Worm (Caenorhabditis elegans): ENCODE data around the gene F57A10.4.

Gene F57A10.4

ce11 chrV:15769072-15769471, at the start of gene F57A10.4:
F57A10.4 (plus strand) TSS chrV:15769438.
- no peak for TF ChIP-seq flt-1 (GFP tag; IDR thresholded peaks at IDR 0.05)
- no peak for TF ChIP-seq tab-1 (GFP tag; IDR thresholded peaks at IDR 0.05)
- TF ChIP-seq ztf-23 (GFP tag; IDR thresholded peaks at IDR 0.05) = no peak
- TF ChIP-seq ref-1 (GFP tag; conservative IDR thresholded peaks at IDR 0.05) = no peak
- no peak for TF ChIP-seq med-1 (GFP tag; optimal IDR thresholded peaks at IDR 0.05; ENCODE audit: insufficient read depth)
- TF ChIP-seq klf-2 (GFP tag; conservative IDR thresholded peaks at IDR 0.05) = no peak
- TF ChIP-seq cog-1 (tag; optimal IDR thresholded peaks at IDR 0.05) = no peak
- no peak for TF ChIP-seq ztf-29 (GFP tag; IDR thresholded peaks at IDR 0.05)
- no peak for TF ChIP-seq T22C8.4 (GFP tag; IDR thresholded peaks at IDR 0.05)

- TF ChIP-seq ztf-23 (GFP tag; IDR thresholded peaks at IDR 0.05) (no peak), flt-1 (GFP tag; IDR thresholded peaks at IDR 0.05) (no peak)
Observed at ce11 chrV:15719570-15719969, 49.7 kb upstream of the F57A10.4 start, which contains the start of gene Y6E2A.7. Y6E2A.7 (plus strand) TSS chrV:15719870.

- TF ChIP-seq klf-2 (GFP tag; conservative IDR thresholded peaks at IDR 0.05) (no peak), tab-1 (GFP tag; IDR thresholded peaks at IDR 0.05) (no peak), ref-1 (GFP tag; conservative IDR thresholded peaks at IDR 0.05) (no peak), med-1 (GFP tag; optimal IDR thresholded peaks at IDR 0.05; ENCODE audit: insufficient read depth) (no peak), cog-1 (tag; optimal IDR thresholded peaks at IDR 0.05) (no peak), T22C8.4 (GFP tag; IDR thresholded peaks at IDR 0.05) (no peak), flt-1 (GFP tag; IDR thresholded peaks at IDR 0.05) (no peak), ztf-23 (GFP tag; IDR thresholded peaks at IDR 0.05) (no peak), ztf-29 (GFP tag; IDR thresholded peaks at IDR 0.05) (no peak)
Observed at ce11 chrV:15721431-15721830, 47.8 kb upstream of the F57A10.4 start.

- TF ChIP-seq klf-2 (GFP tag; conservative IDR thresholded peaks at IDR 0.05) = no peak
- TF ChIP-seq tab-1 (GFP tag; IDR thresholded peaks at IDR 0.05) = no peak
- no peak for TF ChIP-seq ref-1 (GFP tag; conservative IDR thresholded peaks at IDR 0.05)
- no peak for TF ChIP-seq ztf-23 (GFP tag; IDR thresholded peaks at IDR 0.05)
- TF ChIP-seq T22C8.4 (GFP tag; IDR thresholded peaks at IDR 0.05) = no peak
- no peak for TF ChIP-seq cog-1 (tag; optimal IDR thresholded peaks at IDR 0.05)
- no peak for TF ChIP-seq flt-1 (GFP tag; IDR thresholded peaks at IDR 0.05)
- TF ChIP-seq ztf-29 (GFP tag; IDR thresholded peaks at IDR 0.05) = no peak
- no peak for TF ChIP-seq med-1 (GFP tag; optimal IDR thresholded peaks at IDR 0.05; ENCODE audit: insufficient read depth)
Observed at ce11 chrV:15721888-15722287, 47.4 kb upstream of the F57A10.4 start, which contains the start of gene srh-140. srh-140 (plus strand) TSS chrV:15722188.

- TF ChIP-seq ztf-23 (GFP tag; IDR thresholded peaks at IDR 0.05) = no peak
- TF ChIP-seq tab-1 (GFP tag; IDR thresholded peaks at IDR 0.05) = no peak
- no peak for TF ChIP-seq flt-1 (GFP tag; IDR thresholded peaks at IDR 0.05)
- TF ChIP-seq T22C8.4 (GFP tag; IDR thresholded peaks at IDR 0.05) = no peak
- no peak for TF ChIP-seq cog-1 (tag; optimal IDR thresholded peaks at IDR 0.05)
- no peak for TF ChIP-seq ref-1 (GFP tag; conservative IDR thresholded peaks at IDR 0.05)
- no peak for TF ChIP-seq klf-2 (GFP tag; conservative IDR thresholded peaks at IDR 0.05)
- TF ChIP-seq med-1 (GFP tag; optimal IDR thresholded peaks at IDR 0.05; ENCODE audit: insufficient read depth) = no peak
- TF ChIP-seq ztf-29 (GFP tag; IDR thresholded peaks at IDR 0.05) = no peak
Observed at ce11 chrV:15726610-15727009, 42.6 kb upstream of the F57A10.4 start, which contains the start of the genes irld-57 and sfxn-1.3. irld-57 (minus strand) TSS chrV:15726710. sfxn-1.3 (plus strand) TSS chrV:15726841.

- TF ChIP-seq cog-1 (tag; optimal IDR thresholded peaks at IDR 0.05) = no peak
- no peak for TF ChIP-seq ref-1 (GFP tag; conservative IDR thresholded peaks at IDR 0.05)
- no peak for TF ChIP-seq med-1 (GFP tag; optimal IDR thresholded peaks at IDR 0.05; ENCODE audit: insufficient read depth)
- no peak for TF ChIP-seq flt-1 (GFP tag; IDR thresholded peaks at IDR 0.05)
- TF ChIP-seq ztf-29 (GFP tag; IDR thresholded peaks at IDR 0.05) = no peak
Observed at ce11 chrV:15730459-15730858, 38.8 kb upstream of the F57A10.4 start, which contains the start of gene Y6E2A.10. Y6E2A.10 (minus strand) TSS chrV:15730559.

- TF ChIP-seq ref-1 (GFP tag; conservative IDR thresholded peaks at IDR 0.05) (no peak), tab-1 (GFP tag; IDR thresholded peaks at IDR 0.05) (no peak), cog-1 (tag; optimal IDR thresholded peaks at IDR 0.05) (no peak), T22C8.4 (GFP tag; IDR thresholded peaks at IDR 0.05) (no peak), flt-1 (GFP tag; IDR thresholded peaks at IDR 0.05) (no peak), ztf-23 (GFP tag; IDR thresholded peaks at IDR 0.05) (no peak), med-1 (GFP tag; optimal IDR thresholded peaks at IDR 0.05; ENCODE audit: insufficient read depth) (no peak), klf-2 (GFP tag; conservative IDR thresholded peaks at IDR 0.05) (no peak), ztf-29 (GFP tag; IDR thresholded peaks at IDR 0.05) (no peak)
Observed at ce11 chrV:15732209-15732608, 37.0 kb upstream of the F57A10.4 start, which contains the start of gene str-38. str-38 (minus strand) TSS chrV:15732309.

- TF ChIP-seq tab-1 (GFP tag; IDR thresholded peaks at IDR 0.05) = no peak
- no peak for TF ChIP-seq ref-1 (GFP tag; conservative IDR thresholded peaks at IDR 0.05)
- no peak for TF ChIP-seq ztf-29 (GFP tag; IDR thresholded peaks at IDR 0.05)
- TF ChIP-seq ztf-23 (GFP tag; IDR thresholded peaks at IDR 0.05) = no peak
- TF ChIP-seq T22C8.4 (GFP tag; IDR thresholded peaks at IDR 0.05) = no peak
- no peak for TF ChIP-seq med-1 (GFP tag; optimal IDR thresholded peaks at IDR 0.05; ENCODE audit: insufficient read depth)
Observed at ce11 chrV:15733020-15733419, 36.2 kb upstream of the F57A10.4 start.

- TF ChIP-seq ztf-29 (GFP tag; IDR thresholded peaks at IDR 0.05) (no peak), cog-1 (tag; optimal IDR thresholded peaks at IDR 0.05) (no peak), ref-1 (GFP tag; conservative IDR thresholded peaks at IDR 0.05) (no peak), klf-2 (GFP tag; conservative IDR thresholded peaks at IDR 0.05) (no peak), flt-1 (GFP tag; IDR thresholded peaks at IDR 0.05) (no peak), med-1 (GFP tag; optimal IDR thresholded peaks at IDR 0.05; ENCODE audit: insufficient read depth) (no peak), ztf-23 (GFP tag; IDR thresholded peaks at IDR 0.05) (no peak), tab-1 (GFP tag; IDR thresholded peaks at IDR 0.05) (no peak), T22C8.4 (GFP tag; IDR thresholded peaks at IDR 0.05) (no peak)
Observed at ce11 chrV:15733568-15733967, 35.7 kb upstream of the F57A10.4 start, which contains the start of gene T23D5.3. T23D5.3 (minus strand) TSS chrV:15733668.

ce11 chrV:15735720-15736119, 33.5 kb upstream of the F57A10.4 start, which contains the start of gene str-27:
str-27 (minus strand) TSS chrV:15735820.
- TF ChIP-seq klf-2 (GFP tag; conservative IDR thresholded peaks at IDR 0.05) (no peak), T22C8.4 (GFP tag; IDR thresholded peaks at IDR 0.05) (no peak), ztf-29 (GFP tag; IDR thresholded peaks at IDR 0.05) (no peak), ref-1 (GFP tag; conservative IDR thresholded peaks at IDR 0.05) (no peak)

Data from whole organism, midembryonic.